Worm (Caenorhabditis elegans) whole organism, early embryonic: Measurements from ENCODE around the gene Y48A5A.1.
A peak's percentile ranks its signal among the peaks of the same experiment; 100 is the strongest.

Source experiments
- B0310.2 ChIP-seq: sonication (generic microtip); optimal IDR thresholded peaks from 2 replicates; lab custom pipeline; 2016; ENCODE audit warnings: mild to moderate bottlenecking, missing genetic modification characterization, missing compliant biosample characterization
- F13C5.2 ChIP-seq: sonication (generic microtip); optimal IDR thresholded peaks from 2 replicates; lab custom pipeline; 2017; ENCODE audit warnings: mild to moderate bottlenecking, missing genetic modification characterization, inconsistent platforms, missing compliant biosample characterization
- aly-1 ChIP-seq: sonication (generic microtip); optimal IDR thresholded peaks from 2 replicates; lab custom pipeline; 2016; ENCODE audit warnings: missing genetic modification characterization, missing compliant biosample characterization
- ama-1 ChIP-seq: fragments of 150-350 bp; optimal IDR thresholded peaks from 2 replicates; lab custom pipeline; 2014
- ceh-13 ChIP-seq: fragments of 200-800 bp; sonication (Bioruptor generic); optimal IDR thresholded peaks from 2 replicates; lab custom pipeline; 2018; ENCODE audit warnings: mild to moderate bottlenecking, missing genetic modification characterization, missing compliant biosample characterization
- ceh-36 ChIP-seq: sonication (generic microtip); optimal IDR thresholded peaks from 2 replicates; lab custom pipeline; 2016; ENCODE audit warnings: missing genetic modification characterization, inconsistent platforms, missing compliant biosample characterization
- ets-7 ChIP-seq: sonication (generic microtip); optimal IDR thresholded peaks from 2 replicates; lab custom pipeline; 2016; ENCODE audit warnings: missing genotype, missing genetic modification characterization, missing compliant biosample characterization
- flt-1 ChIP-seq: fragments of 200-800 bp; sonication (Bioruptor generic); IDR thresholded peaks from 2 replicates; pipeline ENCODE4 v1.3.6; 2022; ENCODE audit warnings: missing genetic modification characterization, missing compliant biosample characterization
- hmbx-1 ChIP-seq: sonication (generic microtip); optimal IDR thresholded peaks from 2 replicates; lab custom pipeline; 2016; ENCODE audit warnings: mild to moderate bottlenecking, missing genetic modification characterization, missing compliant biosample characterization
- hmg-4 ChIP-seq: fragments of 200-800 bp; sonication (Bioruptor generic); optimal IDR thresholded peaks from 2 replicates; lab custom pipeline; 2018; ENCODE audit warnings: mild to moderate bottlenecking, missing genetic modification characterization, missing compliant biosample characterization
- hnd-1 ChIP-seq: sonication (generic microtip); optimal IDR thresholded peaks from 2 replicates; lab custom pipeline; 2016; ENCODE audit warnings: missing genetic modification characterization, missing compliant biosample characterization
- pes-1 ChIP-seq: fragments of 200-800 bp; sonication (Bioruptor generic); IDR thresholded peaks from 2 replicates; pipeline ENCODE4 v1.3.6; 2022; ENCODE audit warnings: missing genetic modification reagents, missing genetic modification characterization, missing compliant biosample characterization
- scrt-1 ChIP-seq: fragments of 200-800 bp; sonication (Bioruptor generic); IDR thresholded peaks from 2 replicates; pipeline ENCODE4 v1.3.6; 2022; ENCODE audit warnings: missing genetic modification characterization, missing compliant biosample characterization
- sea-1 ChIP-seq: fragments of 200-800 bp; sonication (Bioruptor generic); conservative IDR thresholded peaks from 2 replicates; pipeline ENCODE4 v1.3.6; 2022; ENCODE audit warnings: missing genetic modification characterization, missing compliant biosample characterization
- tbx-11 ChIP-seq: fragments of 200-800 bp; sonication (Bioruptor generic); IDR thresholded peaks from 2 replicates; pipeline ENCODE4 v1.3.6; 2022; ENCODE audit warnings: missing genetic modification characterization, missing compliant biosample characterization
- tbx-37 ChIP-seq: fragments of 200-800 bp; sonication (Bioruptor generic); conservative IDR thresholded peaks from 2 replicates; pipeline ENCODE4 v1.3.6; 2022; ENCODE audit warnings: missing genetic modification reagents, missing genetic modification characterization, missing compliant biosample characterization
- tra-4 ChIP-seq: sonication (generic microtip); optimal IDR thresholded peaks from 2 replicates; lab custom pipeline; 2017; ENCODE audit warnings: missing genetic modification characterization, missing compliant biosample characterization

Y48A5A.1 gene

ce11 chrIV:1970158-1970557, 4.9 kb downstream of the Y48A5A.1 start:
- no peak for TF ChIP-seq hmg-4
- no peak for TF ChIP-seq scrt-1
- TF ChIP-seq ceh-36 (tag; lab: Kevin White, UChicago) = no peak
- no peak for TF ChIP-seq pes-1
- no peak for TF ChIP-seq ama-1
- TF ChIP-seq aly-1 (tag; lab: Kevin White, UChicago) = no peak
- no peak for TF ChIP-seq tbx-37 (GFP tag; lab: Robert Waterston, UW)
- TF ChIP-seq tra-4 (tag; lab: Kevin White, UChicago) = no peak
- no peak for TF ChIP-seq hmbx-1 (tag; lab: Kevin White, UChicago)
- TF ChIP-seq B0310.2 (tag; lab: Kevin White, UChicago) = no peak
- no peak for TF ChIP-seq tbx-11 (GFP tag; lab: Robert Waterston, UW)
- TF ChIP-seq ceh-13 (GFP tag; lab: Kevin White, UChicago) = no peak
- no peak for TF ChIP-seq flt-1 (GFP tag; lab: Robert Waterston, UW)
- TF ChIP-seq ets-7 (tag; lab: Kevin White, UChicago) = no peak

- TF ChIP-seq ets-7 (tag; lab: Kevin White, UChicago) = no peak
- TF ChIP-seq ceh-36 (tag; lab: Kevin White, UChicago) = no peak
- TF ChIP-seq ama-1 = no peak
- TF ChIP-seq aly-1 (tag; lab: Kevin White, UChicago) = no peak
- TF ChIP-seq tra-4 (tag; lab: Kevin White, UChicago) = no peak
- TF ChIP-seq flt-1 (GFP tag; lab: Robert Waterston, UW) = no peak
These were observed 5.8 kb downstream of the Y48A5A.1 start for ce11 chrIV:1971078-1971477.

ce11 chrIV:1972271-1972670, 7.0 kb downstream of the Y48A5A.1 start, which contains the start of gene Y76B12C.4:
Y76B12C.4 (minus strand) TSS chrIV:1972371.
- TF ChIP-seq hmg-4 = no peak
- TF ChIP-seq ceh-36 (tag; lab: Kevin White, UChicago) = peak; percentile 54

- no peak for TF ChIP-seq tra-4 (tag; lab: Kevin White, UChicago)
- TF ChIP-seq F13C5.2 (tag; lab: Kevin White, UChicago) = peak; percentile 2
These were observed 8.1 kb downstream of the Y48A5A.1 start, which contains the start of gene Y76B12C.3 for ce11 chrIV:1973372-1973771. Y76B12C.3 (plus strand) TSS chrIV:1973705.

ce11 chrIV:1975594-1975993, 10.3 kb downstream of the Y48A5A.1 start:
- TF ChIP-seq pes-1 (no peak), tra-4 (tag; lab: Kevin White, UChicago) (no peak), hmg-4 (no peak), F13C5.2 (tag; lab: Kevin White, UChicago) (no peak), sea-1 (GFP tag; lab: Robert Waterston, UW) (no peak), tbx-11 (GFP tag; lab: Robert Waterston, UW) (no peak), tbx-37 (GFP tag; lab: Robert Waterston, UW) (no peak), ceh-13 (GFP tag; lab: Kevin White, UChicago) (no peak), hmbx-1 (tag; lab: Kevin White, UChicago) (no peak), hnd-1 (tag; lab: Kevin White, UChicago) (no peak), B0310.2 (tag; lab: Kevin White, UChicago) (no peak), ama-1 (no peak), scrt-1 (no peak), aly-1 (tag; lab: Kevin White, UChicago) (no peak), ceh-36 (tag; lab: Kevin White, UChicago) (no peak)

ce11 chrIV:1979782-1980181, 14.5 kb downstream of the Y48A5A.1 start, which contains the start of gene Y76B12C.8:
Y76B12C.8 (plus strand) TSS chrIV:1979988.
- TF ChIP-seq hnd-1 (tag; lab: Kevin White, UChicago) = no peak
- TF ChIP-seq ama-1 = no peak
- TF ChIP-seq aly-1 (tag; lab: Kevin White, UChicago) = no peak
- no peak for TF ChIP-seq F13C5.2 (tag; lab: Kevin White, UChicago)
- no peak for TF ChIP-seq tra-4 (tag; lab: Kevin White, UChicago)
- no peak for TF ChIP-seq tbx-37 (GFP tag; lab: Robert Waterston, UW)
- TF ChIP-seq ceh-36 (tag; lab: Kevin White, UChicago) = no peak
- TF ChIP-seq sea-1 (GFP tag; lab: Robert Waterston, UW) = no peak
- no peak for TF ChIP-seq hmbx-1 (tag; lab: Kevin White, UChicago)
- no peak for TF ChIP-seq flt-1 (GFP tag; lab: Robert Waterston, UW)
- TF ChIP-seq ets-7 (tag; lab: Kevin White, UChicago) = no peak
- TF ChIP-seq tbx-11 (GFP tag; lab: Robert Waterston, UW) = no peak
- TF ChIP-seq hmg-4 = no peak
- no peak for TF ChIP-seq scrt-1
- no peak for TF ChIP-seq pes-1
- no peak for TF ChIP-seq B0310.2 (tag; lab: Kevin White, UChicago)
- no peak for TF ChIP-seq ceh-13 (GFP tag; lab: Kevin White, UChicago)

ce11 chrIV:1980961-1981446, 15.7 kb downstream of the Y48A5A.1 start, which contains the start of gene Y76B12C.6:
Y76B12C.6 (plus strand) TSS chrIV:1981396.
- TF ChIP-seq tra-4 (tag; lab: Kevin White, UChicago) (no peak), hmbx-1 (tag; lab: Kevin White, UChicago) (no peak), F13C5.2 (tag; lab: Kevin White, UChicago) (peak; percentile 72), hnd-1 (tag; lab: Kevin White, UChicago) (no peak), ceh-13 (GFP tag; lab: Kevin White, UChicago) (peak; percentile 27), ama-1 (no peak), sea-1 (GFP tag; lab: Robert Waterston, UW) (0 out of 2 replicates have a peak, but pooled peaks have one; percentile 57), flt-1 (GFP tag; lab: Robert Waterston, UW) (0 out of 2 replicates have a peak, but pooled peaks have one; percentile 45), scrt-1 (peak; percentile 62), pes-1 (peak; percentile 61; the same call in 1 of the 2 replicates), ceh-36 (tag; lab: Kevin White, UChicago) (peak; percentile 41), aly-1 (tag; lab: Kevin White, UChicago) (peak; percentile 64), tbx-37 (GFP tag; lab: Robert Waterston, UW) (0 out of 2 replicates have a peak, but pooled peaks have one; percentile 22), hmg-4 (peak; percentile 57), ets-7 (tag; lab: Kevin White, UChicago) (peak; percentile 18), B0310.2 (tag; lab: Kevin White, UChicago) (no peak), tbx-11 (GFP tag; lab: Robert Waterston, UW) (peak; percentile 71)
